Worm (Caenorhabditis elegans) whole organism, midembryonic: Measurements from ENCODE around the gene oac-24.

Experiments used
- cog-1 ChIP-seq: sonication (generic microtip); optimal IDR thresholded peaks from 2 replicates; lab custom pipeline; 2016; ENCODE audit warnings: missing genetic modification characterization, missing compliant biosample characterization
- flt-1 ChIP-seq: fragments of 200-800 bp; sonication (Bioruptor generic); IDR thresholded peaks from 2 replicates; pipeline ENCODE4 v1.3.6; 2022; ENCODE audit warnings: missing genetic modification characterization, missing compliant biosample characterization
- klf-2 ChIP-seq: fragments of 200-800 bp; sonication (Bioruptor generic); conservative IDR thresholded peaks from 2 replicates; pipeline ENCODE4 v1.3.6; 2022; ENCODE audit warnings: missing genetic modification reagents, missing genetic modification characterization, missing compliant biosample characterization

DNA sequence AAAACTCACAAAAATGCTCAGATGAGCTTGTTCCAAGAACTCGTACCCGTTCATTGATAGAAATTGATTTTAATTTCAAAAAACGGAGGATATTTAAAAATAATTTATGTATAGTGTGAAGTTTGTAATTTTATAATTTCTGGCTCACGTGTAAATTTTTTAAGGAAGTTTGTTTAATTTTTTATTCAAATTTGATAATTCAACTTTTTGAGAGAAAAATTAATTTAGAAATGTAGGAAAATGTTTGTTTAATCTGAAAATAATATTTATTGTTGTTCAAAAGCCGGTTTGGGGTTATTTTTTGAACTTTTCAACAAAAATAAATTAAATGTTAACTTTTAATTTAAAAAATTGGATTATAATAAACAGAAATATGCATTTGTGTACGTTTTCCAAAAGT lies 34.5 kb upstream of the oac-24 start, which contains the start of gene K03B4.6:
- no peak for TF ChIP-seq flt-1 (GFP tag; lab: Robert Waterston, UW)
- no peak for TF ChIP-seq cog-1 (tag; lab: Kevin White, UChicago)
- TF ChIP-seq klf-2 (GFP tag; lab: Robert Waterston, UW) = no peak
